Worm (Caenorhabditis elegans) whole organism, L3 larva: ENCODE results near the gene ZK666.4.

Source experiments
- R02D3.7 ChIP-seq: fragments of 150-350 bp; optimal IDR thresholded peaks from 2 replicates; lab custom pipeline; 2014; ENCODE audit warnings: missing biosample characterization, missing genetic modification characterization
- ZK546.5 ChIP-seq: sonication (generic microtip); optimal IDR thresholded peaks from 2 replicates; lab custom pipeline; 2017; ENCODE audit warnings: missing biosample characterization, missing genetic modification characterization
- aly-2 ChIP-seq: fragments of 150-350 bp; optimal IDR thresholded peaks from 2 replicates; lab custom pipeline; 2014; ENCODE audit warnings: missing biosample characterization, missing genetic modification characterization
- ama-1 ChIP-seq: fragments of 150-350 bp; optimal IDR thresholded peaks from 2 replicates; lab custom pipeline; 2018
- ceh-16 ChIP-seq: sonication (generic microtip); optimal IDR thresholded peaks from 2 replicates; lab custom pipeline; 2017; ENCODE audit warnings: missing biosample characterization, missing genetic modification characterization
- ceh-82 ChIP-seq: fragments of 150-350 bp; optimal IDR thresholded peaks from 2 replicates; lab custom pipeline; 2014; ENCODE audit warnings: missing biosample characterization, missing genetic modification characterization
- ceh-9 ChIP-seq: sonication (generic microtip); optimal IDR thresholded peaks from 2 replicates; lab custom pipeline; 2018; ENCODE audit warnings: missing biosample characterization, missing genetic modification characterization
- egl-27 ChIP-seq: sonication (generic microtip); optimal IDR thresholded peaks from 4 replicates; lab custom pipeline; 2017; ENCODE audit warnings: missing biosample characterization, missing genetic modification reagents, missing genetic modification characterization
- elt-1 ChIP-seq: fragments of 150-350 bp; optimal IDR thresholded peaks from 2 replicates; lab custom pipeline; 2014; ENCODE audit warnings: missing biosample characterization, missing genetic modification characterization
- elt-3 ChIP-seq, 3 experiments: fragments of 150-350 bp in 1 of 3; sonication (generic microtip) in 2 of 3; optimal IDR thresholded peaks; 2 replicates in 2 of 3; 4 replicates in 1 of 3; lab custom pipeline; 2014 to 2017; ENCODE audit warnings: missing biosample characterization in 3 of 3, missing genetic modification characterization in 3 of 3
- eor-1 ChIP-seq, 2 experiments: fragments of 150-350 bp; optimal IDR thresholded peaks; 2 replicates each; lab custom pipeline; 2014 to 2018; ENCODE audit warnings: missing biosample characterization in 2 of 2, missing genetic modification characterization in 2 of 2
- fkh-10 ChIP-seq: sonication (generic microtip); optimal IDR thresholded peaks from 2 replicates; lab custom pipeline; 2017; ENCODE audit warnings: missing biosample characterization, missing genetic modification reagents, missing genetic modification characterization
- fkh-2 ChIP-seq: fragments of 150-350 bp; optimal IDR thresholded peaks from 2 replicates; lab custom pipeline; 2014; ENCODE audit warnings: missing biosample characterization, missing genetic modification reagents, missing genetic modification characterization
- fos-1 ChIP-seq: fragments of 150-350 bp; optimal IDR thresholded peaks from 2 replicates; lab custom pipeline; 2014; ENCODE audit warnings: missing biosample characterization, missing genetic modification characterization
- hmg-11 ChIP-seq: sonication (generic microtip); optimal IDR thresholded peaks from 2 replicates; lab custom pipeline; 2016; ENCODE audit warnings: missing genetic modification characterization, missing compliant biosample characterization
- lin-15B ChIP-seq: fragments of 150-350 bp; optimal IDR thresholded peaks from 2 replicates; lab custom pipeline; 2014; ENCODE audit warnings: missing biosample characterization, missing genetic modification characterization
- lin-39 ChIP-seq: fragments of 150-350 bp; optimal IDR thresholded peaks from 2 replicates; lab custom pipeline; 2018; ENCODE audit warnings: missing biosample characterization, missing genetic modification reagents, missing genetic modification characterization
- mdl-1 ChIP-seq: fragments of 150-350 bp; optimal IDR thresholded peaks from 2 replicates; lab custom pipeline; 2014; ENCODE audit warnings: missing biosample characterization, missing genetic modification characterization
- nfya-1 ChIP-seq: sonication (generic microtip); optimal IDR thresholded peaks from 2 replicates; lab custom pipeline; 2017; ENCODE audit warnings: missing genetic modification characterization, mild to moderate bottlenecking, missing compliant biosample characterization, antibody characterized with exemption, moderate library complexity; ENCODE audit not compliant: insufficient read depth
- nhr-11 ChIP-seq: fragments of 150-350 bp; optimal IDR thresholded peaks from 2 replicates; lab custom pipeline; 2014; ENCODE audit warnings: missing biosample characterization, missing genetic modification characterization
- nhr-12 ChIP-seq: fragments of 150-350 bp; optimal IDR thresholded peaks from 2 replicates; lab custom pipeline; 2014; ENCODE audit warnings: missing biosample characterization, missing genetic modification characterization
- nhr-237 ChIP-seq: fragments of 150-350 bp; optimal IDR thresholded peaks from 2 replicates; lab custom pipeline; 2014; ENCODE audit warnings: missing biosample characterization, missing genetic modification characterization
- nhr-25 ChIP-seq: sonication (generic microtip); optimal IDR thresholded peaks from 2 replicates; lab custom pipeline; 2017; ENCODE audit warnings: missing biosample characterization, missing genetic modification characterization
- nhr-28 ChIP-seq: fragments of 150-350 bp; optimal IDR thresholded peaks from 2 replicates; lab custom pipeline; 2014; ENCODE audit warnings: missing biosample characterization, missing genetic modification characterization
- nhr-43 ChIP-seq: sonication (generic microtip); optimal IDR thresholded peaks from 2 replicates; lab custom pipeline; 2016; ENCODE audit warnings: mild to moderate bottlenecking, missing genetic modification characterization, missing compliant biosample characterization; ENCODE audit not compliant: poor library complexity, severe bottlenecking
- nhr-67 ChIP-seq: fragments of 150-350 bp; optimal IDR thresholded peaks from 2 replicates; lab custom pipeline; 2014; ENCODE audit warnings: missing biosample characterization, missing genetic modification characterization
- nhr-77 ChIP-seq: fragments of 150-350 bp; optimal IDR thresholded peaks from 2 replicates; lab custom pipeline; 2014; ENCODE audit warnings: missing biosample characterization, missing genetic modification characterization
- pqm-1 ChIP-seq: fragments of 150-350 bp; optimal IDR thresholded peaks from 2 replicates; lab custom pipeline; 2017; ENCODE audit warnings: missing biosample characterization, missing genetic modification characterization, inconsistent platforms
- sea-2 ChIP-seq: fragments of 150-350 bp; sonication (generic microtip); optimal IDR thresholded peaks from 4 replicates; lab custom pipeline; 2014; ENCODE audit warnings: missing biosample characterization, missing genetic modification reagents, missing genetic modification characterization
- snpc-4 ChIP-seq: fragments of 150-350 bp; optimal IDR thresholded peaks from 2 replicates; lab custom pipeline; 2014; ENCODE audit warnings: missing biosample characterization, missing genetic modification characterization
- tbx-2 ChIP-seq: sonication (generic microtip); optimal IDR thresholded peaks from 2 replicates; lab custom pipeline; 2016; ENCODE audit warnings: mild to moderate bottlenecking, missing genetic modification characterization, missing compliant biosample characterization
- unc-39 ChIP-seq: sonication (generic microtip); optimal IDR thresholded peaks from 4 replicates; lab custom pipeline; 2017; ENCODE audit warnings: missing biosample characterization, missing genetic modification characterization
- unc-62 ChIP-seq: fragments of 150-350 bp; sonication (generic microtip); optimal IDR thresholded peaks from 4 replicates; lab custom pipeline; 2014; ENCODE audit warnings: missing biosample characterization, missing genetic modification reagents, missing genetic modification characterization
- zag-1 ChIP-seq: fragments of 150-350 bp; optimal IDR thresholded peaks from 2 replicates; lab custom pipeline; 2014; ENCODE audit warnings: missing biosample characterization, missing genetic modification characterization

The ZK666.4 gene

ce11 chrII:10471790-10472189, 5.3 kb upstream of the ZK666.4 start, which contains the start of gene ZK666.2:
Gene ZK666.2, minus strand, starts transcription at chrII:10471890.
- TF ChIP-seq pqm-1 (tag; lab: Kevin White, UChicago), result no peak
- TF ChIP-seq nfya-1 (tag; lab: Kevin White, UChicago), result no peak
- TF ChIP-seq aly-2, result no peak
- TF ChIP-seq egl-27 (tag; lab: Kevin White, UChicago), result no peak
- no peak for TF ChIP-seq ceh-82
- no peak for TF ChIP-seq ceh-9 (tag; lab: Kevin White, UChicago)
- TF ChIP-seq ama-1 (lab: Kevin White, UChicago), result no peak
- no peak for TF ChIP-seq tbx-2 (tag; lab: Kevin White, UChicago)
- no peak for TF ChIP-seq sea-2 (GFP tag; lab: Kevin White, UChicago)
- TF ChIP-seq nhr-25, result no peak
- TF ChIP-seq nhr-12, result no peak
- TF ChIP-seq snpc-4 (tag; lab: Kevin White, UChicago), result no peak
- TF ChIP-seq eor-1 (tag; optimal IDR thresholded peaks at IDR 0.05; lab: Kevin White, UChicago), result no peak
- no peak for TF ChIP-seq fkh-10
- no peak for TF ChIP-seq unc-39 (tag; lab: Kevin White, UChicago)
- TF ChIP-seq elt-3 (tag; optimal IDR thresholded peaks at IDR 0.05; lab: Kevin White, UChicago), result no peak
- TF ChIP-seq nhr-28 (tag; lab: Kevin White, UChicago), result no peak
- TF ChIP-seq nhr-237 (tag; lab: Kevin White, UChicago), result no peak

DNA sequence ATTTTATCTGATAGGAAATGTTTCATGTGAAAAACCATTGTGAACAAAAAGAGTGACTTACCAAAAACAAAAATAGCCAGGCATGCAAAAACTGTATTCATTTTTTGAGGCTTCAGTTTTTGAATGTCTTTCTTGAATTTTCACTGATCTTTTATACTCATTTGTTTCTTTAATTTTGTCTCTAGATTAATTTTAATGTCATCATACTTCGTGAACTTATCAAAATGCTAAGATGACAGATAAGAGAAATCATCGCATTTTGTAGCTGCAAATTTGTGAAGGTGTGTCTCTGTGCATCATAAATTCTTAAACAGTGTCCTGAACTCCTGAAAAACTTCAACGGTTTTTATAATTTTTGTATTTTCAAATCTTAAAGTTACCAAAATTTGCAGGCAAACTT, 1.0 kb upstream of the ZK666.4 start, which contains the start of gene clec-58:
Gene clec-58, minus strand, starts transcription at position 101 of the 400 bp plus-strand sequence.
- no peak for TF ChIP-seq sea-2 (GFP tag; lab: Kevin White, UChicago)
- no peak for TF ChIP-seq fkh-2 (tag; lab: Kevin White, UChicago)
- TF ChIP-seq elt-1 (tag; lab: Kevin White, UChicago), result no peak
- TF ChIP-seq unc-62 (GFP tag; lab: Kevin White, UChicago), result no peak
- no peak for TF ChIP-seq snpc-4 (tag; lab: Kevin White, UChicago)
- TF ChIP-seq tbx-2 (tag; lab: Kevin White, UChicago), result no peak
- TF ChIP-seq R02D3.7 (tag; lab: Kevin White, UChicago), result no peak
- no peak for TF ChIP-seq fos-1 (tag; lab: Kevin White, UChicago)
- TF ChIP-seq nhr-77 (tag; lab: Kevin White, UChicago), result no peak

- TF ChIP-seq ceh-9 (tag; lab: Kevin White, UChicago), result no peak
- no peak for TF ChIP-seq nhr-25
- TF ChIP-seq ZK546.5 (tag; lab: Kevin White, UChicago), result no peak
- TF ChIP-seq nhr-43 (tag; lab: Kevin White, UChicago), result no peak
- TF ChIP-seq egl-27 (tag; lab: Kevin White, UChicago), result no peak
- TF ChIP-seq R02D3.7 (tag; lab: Kevin White, UChicago), result no peak
- no peak for TF ChIP-seq nhr-12
- TF ChIP-seq fkh-10, result no peak
- TF ChIP-seq ceh-16 (tag; lab: Kevin White, UChicago), result no peak
- TF ChIP-seq lin-39 (tag; lab: Kevin White, UChicago), result no peak
- no peak for TF ChIP-seq fkh-2 (tag; lab: Kevin White, UChicago)
- no peak for TF ChIP-seq mdl-1 (tag; lab: Kevin White, UChicago)
- TF ChIP-seq, all 47 proteins: peak for 0
Measured at ce11 chrII:10479348-10479747, 2.3 kb downstream of the ZK666.4 start, which contains the start of gene clec-59. Gene clec-59, minus strand, starts transcription at chrII:10479448.

DNA sequence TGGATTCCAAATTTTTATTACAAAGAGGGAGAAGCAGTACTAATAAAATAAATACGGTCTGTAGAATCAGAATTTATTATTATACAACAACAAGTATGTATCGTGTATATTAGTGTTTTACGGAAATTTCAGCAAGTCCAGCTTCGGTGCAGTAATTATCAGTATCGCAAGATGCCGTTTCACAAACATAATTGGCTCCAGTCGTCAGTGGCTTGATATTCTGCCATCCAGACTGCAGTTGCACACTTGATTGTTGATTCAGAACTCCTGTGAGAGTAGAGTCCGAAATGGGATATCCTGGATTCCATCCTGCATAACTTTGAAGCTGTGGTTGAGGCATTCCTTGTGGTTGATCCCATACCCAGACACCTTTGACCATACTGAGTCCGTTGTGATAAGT, 3.0 kb downstream of the ZK666.4 start:
- TF ChIP-seq fos-1 (tag; lab: Kevin White, UChicago) (no peak), nhr-67 (tag; lab: Kevin White, UChicago) (no peak), zag-1 (no peak), nhr-11 (tag; lab: Kevin White, UChicago) (no peak), nhr-28 (tag; lab: Kevin White, UChicago) (no peak), eor-1 (tag; optimal IDR thresholded peaks at IDR 0.05; lab: Kevin White, UChicago) (no peak), tbx-2 (tag; lab: Kevin White, UChicago) (no peak), nhr-77 (tag; lab: Kevin White, UChicago) (no peak), mdl-1 (tag; lab: Kevin White, UChicago) (no peak), unc-62 (GFP tag; lab: Kevin White, UChicago) (no peak), ZK546.5 (tag; lab: Kevin White, UChicago) (no peak), lin-15B (tag; lab: Kevin White, UChicago) (no peak), fkh-10 (no peak), hmg-11 (tag; lab: Kevin White, UChicago) (no peak), nhr-237 (tag; lab: Kevin White, UChicago) (no peak)
